Fruit fly (Drosophila melanogaster) whole organism, embryonic: ENCODE results near the gene Cnot4.

ENCODE experiments used
- CG13775 ChIP-seq: fragments of 200-800 bp; sonication (Bioruptor generic); optimal IDR thresholded peaks from 3 replicates; lab custom pipeline; 2017; ENCODE audit warnings: missing biosample characterization, mild to moderate bottlenecking, missing genetic modification characterization
- CG15011 ChIP-seq: fragments of 200-800 bp; sonication (Bioruptor generic); optimal IDR thresholded peaks from 3 replicates; lab custom pipeline; 2018; ENCODE audit warnings: missing biosample characterization, mild to moderate bottlenecking, missing genetic modification characterization
- CG18262 ChIP-seq: fragments of 200-800 bp; optimal IDR thresholded peaks from 3 replicates; lab custom pipeline; 2019; ENCODE audit warnings: missing biosample characterization, mild to moderate bottlenecking, missing genetic modification characterization, moderate library complexity
- CG2889 ChIP-seq: fragments of 200-800 bp; sonication (Bioruptor generic); IDR thresholded peaks from 3 replicates; pipeline ENCODE4 v1.3.6; 2022; ENCODE audit warnings: missing biosample characterization, missing genetic modification characterization
- CG6854 ChIP-seq: fragments of 200-800 bp; sonication (Bioruptor generic); optimal IDR thresholded peaks from 3 replicates; lab custom pipeline; 2017; ENCODE audit warnings: missing biosample characterization, mild to moderate bottlenecking, missing genetic modification characterization
- CG8290 ChIP-seq, 3 experiments: fragments of 200-800 bp; sonication (Bioruptor generic); optimal IDR thresholded peaks; 2 replicates each; lab custom pipeline; 2016 to 2019; ENCODE audit warnings: missing biosample characterization in 3 of 3, missing genetic modification characterization in 3 of 3, mild to moderate bottlenecking in 2 of 3, moderate library complexity in 1 of 3
- CG9932 ChIP-seq: fragments of 200-800 bp; sonication (Bioruptor generic); IDR thresholded peaks from 2 replicates; pipeline ENCODE4 v1.3.6; 2022; ENCODE audit warnings: missing biosample characterization, missing genetic modification characterization
- disco-r ChIP-seq: fragments of 200-800 bp; sonication (Bioruptor generic); optimal IDR thresholded peaks from 2 replicates; lab custom pipeline; 2016; ENCODE audit warnings: missing biosample characterization, missing genetic modification characterization
- grau ChIP-seq: fragments of 200-800 bp; optimal IDR thresholded peaks from 3 replicates; lab custom pipeline; 2019; ENCODE audit warnings: missing biosample characterization, mild to moderate bottlenecking, missing genetic modification characterization, moderate library complexity
- yki ChIP-seq: fragments of >200 bp; optimal IDR thresholded peaks from 3 replicates; lab custom pipeline; 2018

DNA sequence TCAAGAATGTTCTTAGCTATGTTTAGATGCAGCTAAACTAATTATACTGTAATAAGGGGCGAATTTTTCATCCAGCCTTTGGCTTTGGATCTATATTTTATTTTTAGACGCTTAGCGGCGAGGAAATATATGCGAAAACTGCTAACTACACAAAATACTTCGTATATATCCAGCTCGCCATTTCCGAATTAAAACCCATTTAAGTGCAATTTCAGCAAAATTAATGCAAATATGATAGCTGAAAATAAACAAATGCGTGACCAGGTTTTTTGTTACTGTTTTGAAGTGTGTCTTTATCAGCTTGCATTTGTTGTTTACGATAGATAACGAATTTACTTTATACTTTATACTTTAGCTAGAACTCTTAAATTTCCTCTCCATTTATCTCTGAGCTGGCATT lies 1.5 kb upstream of the Cnot4 start:
- TF ChIP-seq disco-r (GFP tag; lab: Kevin White, UChicago) (no peak), CG8290 (GFP tag; optimal IDR thresholded peaks at IDR 0.05; lab: Kevin White, UChicago) (no peak), CG8290 (tag; optimal IDR thresholded peaks at IDR 0.05; lab: Kevin White, UChicago) (no peak), CG9932 (GFP tag; lab: Robert Waterston, UW) (no peak), CG15011 (no peak), yki (no peak), grau (no peak), CG18262 (tag; lab: Kevin White, UChicago) (no peak), CG2889 (no peak), CG6854 (GFP tag; lab: Kevin White, UChicago) (no peak), CG13775 (GFP tag; lab: Kevin White, UChicago) (no peak)
